Worm (Caenorhabditis elegans) whole organism, young adult: ENCODE results near the gene fbxb-83.

Experiments
- B0035.1 ChIP-seq: sonication (generic microtip); optimal IDR thresholded peaks from 2 replicates; lab custom pipeline; 2016; ENCODE audit warnings: missing genetic modification characterization, mild to moderate bottlenecking, missing compliant biosample characterization, missing genotype, missing genetic modification reagents
- C17E4.6 ChIP-seq: fragments of 200-800 bp; sonication (Bioruptor generic); IDR thresholded peaks from 2 replicates; pipeline ENCODE4 v1.3.6; 2022; ENCODE audit warnings: missing genetic modification reagents, missing genetic modification characterization, missing compliant biosample characterization
- F33H1.4 ChIP-seq: fragments of 200-800 bp; sonication (Bioruptor generic); IDR thresholded peaks from 2 replicates; pipeline ENCODE4 v1.3.6; 2022; ENCODE audit warnings: missing genetic modification reagents, missing genetic modification characterization, missing compliant biosample characterization
- F37B4.10 ChIP-seq: fragments of 200-800 bp; sonication (Bioruptor generic); IDR thresholded peaks from 2 replicates; pipeline ENCODE4 v1.3.6; 2022; ENCODE audit warnings: missing genetic modification characterization, missing compliant biosample characterization
- F49E8.2 ChIP-seq: sonication (generic microtip); optimal IDR thresholded peaks from 3 replicates; lab custom pipeline; 2017; ENCODE audit warnings: missing genetic modification characterization, mild to moderate bottlenecking, missing compliant biosample characterization, antibody characterized with exemption, moderate library complexity; ENCODE audit not compliant: insufficient read depth
- F57C9.4 ChIP-seq: sonication (generic microtip); optimal IDR thresholded peaks from 2 replicates; lab custom pipeline; 2017; ENCODE audit warnings: mild to moderate bottlenecking, missing genetic modification characterization, missing compliant biosample characterization
- K11D2.4 ChIP-seq: fragments of 200-800 bp; sonication (Bioruptor generic); IDR thresholded peaks from 2 replicates; pipeline ENCODE4 v1.3.6; 2022; ENCODE audit warnings: missing genetic modification reagents, missing genetic modification characterization, missing compliant biosample characterization
- aptf-2 ChIP-seq: fragments of 200-800 bp; sonication (Bioruptor generic); conservative IDR thresholded peaks from 2 replicates; pipeline ENCODE4 v1.3.6; 2022; ENCODE audit warnings: missing genetic modification reagents, missing genetic modification characterization, missing compliant biosample characterization
- aptf-3 ChIP-seq: fragments of 200-800 bp; sonication (Bioruptor generic); IDR thresholded peaks from 2 replicates; pipeline ENCODE4 v1.3.6; 2022; ENCODE audit warnings: missing genetic modification characterization, missing compliant biosample characterization
- atf-7 ChIP-seq: sonication (generic microtip); optimal IDR thresholded peaks from 2 replicates; lab custom pipeline; 2017; ENCODE audit warnings: mild to moderate bottlenecking, missing genetic modification characterization, missing compliant biosample characterization
- cebp-1 ChIP-seq, 2 experiments: fragments of 200-800 bp in 1 of 2; sonication (Bioruptor generic) in 1 of 2; sonication (generic microtip) in 1 of 2; IDR thresholded peaks in 1 of 2; optimal IDR thresholded peaks in 1 of 2; 2 replicates each; pipeline versions ENCODE4 v1.3.6 to Lab custom; 2017 to 2022; ENCODE audit warnings: missing compliant biosample characterization in 2 of 2, missing genetic modification characterization in 2 of 2, mild to moderate bottlenecking in 1 of 2, missing genetic modification reagents in 1 of 2, moderate library complexity in 1 of 2
- ceh-27 ChIP-seq: fragments of 200-800 bp; sonication (Bioruptor generic); optimal IDR thresholded peaks from 2 replicates; lab custom pipeline; 2018; ENCODE audit warnings: mild to moderate bottlenecking, missing genetic modification characterization, moderate library complexity, missing compliant biosample characterization
- ceh-40 ChIP-seq: fragments of 200-800 bp; sonication (Bioruptor generic); IDR thresholded peaks from 2 replicates; pipeline ENCODE4 v1.3.6; 2022; ENCODE audit warnings: missing genetic modification characterization, missing compliant biosample characterization
- chd-7 ChIP-seq: sonication (generic microtip); optimal IDR thresholded peaks from 2 replicates; lab custom pipeline; 2016; ENCODE audit warnings: mild to moderate bottlenecking, missing genetic modification characterization, moderate library complexity, missing compliant biosample characterization
- die-1 ChIP-seq: sonication (generic microtip); optimal IDR thresholded peaks from 2 replicates; lab custom pipeline; 2016; ENCODE audit warnings: missing genotype, mild to moderate bottlenecking, missing genetic modification characterization, missing compliant biosample characterization
- dpl-1 ChIP-seq: fragments of 150-350 bp; optimal IDR thresholded peaks from 2 replicates; lab custom pipeline; 2014; ENCODE audit warnings: missing biosample characterization, missing genetic modification reagents, missing genetic modification characterization
- egl-18 ChIP-seq: fragments of 200-800 bp; sonication (Bioruptor generic); IDR thresholded peaks from 2 replicates; pipeline ENCODE4 v1.3.6; 2022; ENCODE audit warnings: missing genetic modification reagents, missing genetic modification characterization, missing compliant biosample characterization
- egl-44 ChIP-seq: fragments of 200-800 bp; sonication (Bioruptor generic); IDR thresholded peaks from 2 replicates; pipeline ENCODE4 v1.3.6; 2022; ENCODE audit warnings: missing genetic modification reagents, missing genetic modification characterization, missing compliant biosample characterization
- ets-4 ChIP-seq: fragments of 200-800 bp; sonication (Bioruptor generic); optimal IDR thresholded peaks from 2 replicates; lab custom pipeline; 2018; ENCODE audit warnings: mild to moderate bottlenecking, missing genetic modification characterization, missing compliant biosample characterization
- lin-26 ChIP-seq: fragments of 200-800 bp; sonication (Bioruptor generic); IDR thresholded peaks from 2 replicates; pipeline ENCODE4 v1.3.6; 2022; ENCODE audit warnings: missing genetic modification reagents, missing genetic modification characterization, missing compliant biosample characterization
- mcd-1 ChIP-seq: fragments of 200-800 bp; sonication (Bioruptor generic); IDR thresholded peaks from 2 replicates; pipeline ENCODE4 v1.3.6; 2022; ENCODE audit warnings: missing genetic modification reagents, missing genetic modification characterization, missing compliant biosample characterization
- nfya-2 ChIP-seq: fragments of 200-800 bp; sonication (Bioruptor generic); IDR thresholded peaks from 2 replicates; pipeline ENCODE4 v1.3.6; 2022; ENCODE audit warnings: missing genetic modification reagents, missing genetic modification characterization, missing compliant biosample characterization
- nfyb-1 ChIP-seq: fragments of 200-800 bp; sonication (Bioruptor generic); IDR thresholded peaks from 2 replicates; pipeline ENCODE4 v1.3.6; 2022; ENCODE audit warnings: missing genetic modification reagents, missing genetic modification characterization, missing compliant biosample characterization
- nhr-80 ChIP-seq: sonication (generic microtip); optimal IDR thresholded peaks from 2 replicates; lab custom pipeline; 2016; ENCODE audit warnings: missing genetic modification characterization, missing compliant biosample characterization
- sdz-38 ChIP-seq: sonication (generic microtip); optimal IDR thresholded peaks from 2 replicates; lab custom pipeline; 2016; ENCODE audit warnings: missing genotype, missing genetic modification characterization, missing compliant biosample characterization
- snpc-4 ChIP-seq, 5 experiments: fragments of 150-350 bp in 1 of 5; sonication (generic microtip) in 4 of 5; optimal IDR thresholded peaks; 2 replicates each; lab custom pipeline; 2014 to 2018; ENCODE audit warnings: missing genetic modification characterization in 5 of 5, missing biosample characterization in 3 of 5, antibody characterized with exemption in 2 of 5, mild to moderate bottlenecking in 2 of 5, missing compliant biosample characterization in 2 of 5, missing genotype in 2 of 5, moderate library complexity in 2 of 5, missing genetic modification reagents in 1 of 5
- tbp1 ChIP-seq: fragments of 200-800 bp; sonication (Bioruptor generic); optimal IDR thresholded peaks from 2 replicates; lab custom pipeline; 2018; ENCODE audit warnings: mild to moderate bottlenecking, missing genetic modification characterization, missing compliant biosample characterization
- zfh-2 ChIP-seq: fragments of 200-800 bp; sonication (Bioruptor generic); conservative IDR thresholded peaks from 2 replicates; pipeline ENCODE4 v1.3.6; 2022; ENCODE audit warnings: missing genetic modification reagents, missing genetic modification characterization, missing compliant biosample characterization
- ztf-22 ChIP-seq: fragments of 200-800 bp; sonication (Bioruptor generic); optimal IDR thresholded peaks from 2 replicates; lab custom pipeline; 2018; ENCODE audit warnings: mild to moderate bottlenecking, missing genetic modification characterization, moderate library complexity, missing compliant biosample characterization
- ztf-28 ChIP-seq: fragments of 200-800 bp; sonication (Bioruptor generic); IDR thresholded peaks from 2 replicates; pipeline ENCODE4 v1.3.6; 2022; ENCODE audit warnings: missing genetic modification reagents, missing genetic modification characterization, missing compliant biosample characterization
- ztf-3 ChIP-seq: fragments of 200-800 bp; sonication (Bioruptor generic); optimal IDR thresholded peaks from 2 replicates; lab custom pipeline; 2018; ENCODE audit warnings: mild to moderate bottlenecking, missing genetic modification characterization, missing compliant biosample characterization
- ztf-6 ChIP-seq: fragments of 200-800 bp; sonication (Bioruptor generic); IDR thresholded peaks from 2 replicates; pipeline ENCODE4 v1.3.6; 2022; ENCODE audit warnings: missing genetic modification reagents, missing genetic modification characterization, missing compliant biosample characterization

The fbxb-83 gene

DNA sequence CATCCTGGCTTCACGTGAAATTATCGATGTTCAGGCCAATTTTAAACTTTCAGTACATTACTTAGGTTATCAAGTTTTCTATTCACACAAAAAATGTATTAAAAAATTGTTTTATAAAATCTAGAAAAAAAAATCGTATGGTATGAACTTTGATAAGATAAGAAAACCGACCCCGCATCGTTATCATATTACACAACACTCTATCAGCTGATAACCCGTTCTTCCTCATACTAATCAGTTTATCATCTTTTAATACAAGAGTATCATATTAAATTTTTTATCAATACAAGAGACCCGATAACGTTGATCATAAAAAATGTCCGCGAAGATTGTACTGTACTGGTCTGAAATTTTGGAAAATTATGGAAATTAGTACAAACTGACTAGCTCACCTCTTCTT is 9.2 kb upstream of the fbxb-83 start:
- TF ChIP-seq nhr-80 (tag; lab: Kevin White, UChicago), result peak; percentile 96
- TF ChIP-seq ceh-27, result no peak
- TF ChIP-seq ets-4 (GFP tag; lab: Kevin White, UChicago), result peak; percentile 19
- no peak for TF ChIP-seq die-1 (tag; lab: Kevin White, UChicago)
- TF ChIP-seq aptf-2 (GFP tag; lab: Robert Waterston, UW), result no peak
- peak; percentile 52 for TF ChIP-seq ztf-22 (GFP tag; lab: Kevin White, UChicago)
- peak; percentile 40 for TF ChIP-seq atf-7 (tag; lab: Kevin White, UChicago)
- peak; percentile 5 for TF ChIP-seq tbp1 (GFP tag; lab: Kevin White, UChicago)
- TF ChIP-seq, all 124 proteins: peak for 5

DNA sequence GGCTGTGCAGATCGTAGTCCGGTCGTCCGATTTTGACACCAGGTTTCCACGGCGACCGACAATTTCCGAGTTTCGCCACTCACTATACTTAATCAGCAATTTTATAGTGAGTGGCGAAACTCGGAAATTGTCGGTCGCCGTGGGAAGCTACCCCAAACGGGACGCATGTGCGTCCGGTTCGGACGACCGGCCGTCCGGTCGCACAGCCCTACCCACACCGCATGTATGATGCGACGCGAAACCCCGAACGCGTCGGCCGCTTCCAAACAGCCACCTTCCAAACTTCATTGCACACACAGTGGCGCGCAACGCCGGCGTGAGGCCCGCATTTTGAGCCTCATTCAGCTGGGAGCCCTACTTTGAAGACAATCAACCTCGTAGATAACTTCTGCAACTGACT is 6.1 kb upstream of the fbxb-83 start:
- TF ChIP-seq F37B4.10 (GFP tag; lab: Robert Waterston, UW), result 0 out of 2 replicates have a peak, but pooled peaks have one; percentile 51
- no peak for TF ChIP-seq ztf-3
- TF ChIP-seq B0035.1 (tag; lab: Kevin White, UChicago), result no peak
- TF ChIP-seq lin-26 (GFP tag; lab: Robert Waterston, UW), result 0 out of 2 replicates have a peak, but pooled peaks have one; percentile 30
- TF ChIP-seq chd-7 (tag; lab: Kevin White, UChicago), result no peak
- no peak for TF ChIP-seq aptf-3 (GFP tag; lab: Robert Waterston, UW)
- TF ChIP-seq egl-18 (GFP tag; lab: Robert Waterston, UW), result no peak
- TF ChIP-seq snpc-4 (GFP tag; optimal IDR thresholded peaks at IDR 0.05; lab: Kevin White, UChicago), result no peak
- TF ChIP-seq snpc-4 (tag; optimal IDR thresholded peaks at IDR 0.05; lab: Kevin White, UChicago), result peak in 2 of 4 experiments; percentile 67 to 85
- TF ChIP-seq ztf-6, result 0 out of 2 replicates have a peak, but pooled peaks have one; percentile 12

DNA sequence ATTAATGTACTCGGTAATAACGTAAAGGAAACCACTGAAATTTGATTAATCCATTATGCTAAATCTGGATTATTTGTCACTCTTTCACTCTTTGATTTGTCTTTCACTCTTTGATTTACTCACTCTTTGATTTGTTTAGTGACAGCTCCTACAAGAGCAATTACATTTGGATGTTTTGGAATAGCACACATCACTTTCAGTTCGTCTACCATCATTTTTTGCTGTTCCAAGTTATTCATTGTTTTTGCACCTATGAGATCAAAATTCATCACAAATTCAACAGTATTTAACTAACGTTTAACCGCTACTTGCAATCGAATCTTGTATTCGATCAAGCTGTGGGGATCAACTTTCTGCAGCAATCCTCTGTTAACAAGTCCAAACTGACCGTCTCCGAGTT is 4.1 kb upstream of the fbxb-83 start:
- TF ChIP-seq K11D2.4 (no peak), nfyb-1 (no peak), zfh-2 (no peak), F57C9.4 (tag; lab: Kevin White, UChicago) (no peak), F33H1.4 (GFP tag; lab: Robert Waterston, UW) (no peak), F49E8.2 (tag; lab: Kevin White, UChicago) (no peak), mcd-1 (GFP tag; lab: Robert Waterston, UW) (no peak), cebp-1 (GFP tag; IDR thresholded peaks at IDR 0.05; lab: Robert Waterston, UW) (no peak), cebp-1 (tag; optimal IDR thresholded peaks at IDR 0.05; lab: Kevin White, UChicago) (no peak), egl-44 (GFP tag; lab: Robert Waterston, UW) (no peak), C17E4.6 (GFP tag; lab: Robert Waterston, UW) (no peak), sdz-38 (tag; lab: Kevin White, UChicago) (no peak), ceh-40 (no peak), lin-26 (GFP tag; lab: Robert Waterston, UW) (no peak), nfya-2 (GFP tag; lab: Robert Waterston, UW) (no peak), egl-18 (GFP tag; lab: Robert Waterston, UW) (no peak), ztf-22 (GFP tag; lab: Kevin White, UChicago) (no peak), die-1 (tag; lab: Kevin White, UChicago) (no peak), dpl-1 (no peak), ztf-28 (no peak), ets-4 (GFP tag; lab: Kevin White, UChicago) (no peak)

DNA sequence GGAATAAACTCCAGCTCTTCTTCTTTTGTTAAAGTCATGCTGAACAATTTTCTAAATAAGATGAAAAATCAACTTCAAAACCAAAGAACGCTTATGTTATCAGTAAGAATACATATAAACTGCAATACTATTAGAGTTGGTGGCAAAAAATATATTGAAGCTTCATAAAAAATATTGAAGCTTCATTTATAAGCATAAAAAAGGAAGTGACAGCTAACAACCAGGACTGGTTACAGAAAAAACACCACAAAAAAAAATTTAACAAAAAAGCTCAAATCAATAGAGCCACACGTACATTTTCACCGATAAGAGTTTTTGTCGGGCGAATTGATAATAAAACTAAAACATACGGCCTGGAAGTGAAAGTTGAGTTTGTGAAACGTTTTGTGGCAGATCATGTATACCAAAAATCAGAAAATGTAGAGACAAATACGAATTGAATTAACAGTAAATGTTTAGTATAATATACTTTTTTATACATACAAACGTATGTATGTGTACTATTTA is 2.6 kb upstream of the fbxb-83 start, which contains the start of gene sqst-5:
sqst-5 (minus strand) TSS at position 51 of the 507 bp plus-strand sequence.
- TF ChIP-seq lin-26 (GFP tag; lab: Robert Waterston, UW) (no peak), nhr-80 (tag; lab: Kevin White, UChicago) (peak; percentile 69)
